Worm (Caenorhabditis elegans): ENCODE data around the gene K10H10.10.
A peak's percentile ranks its signal among the peaks of the same experiment; 100 is the strongest.

- TF ChIP-seq fos-1 (tag; optimal IDR thresholded peaks at IDR 0.05) (no peak), snpc-1.2 (GFP tag; IDR thresholded peaks at IDR 0.05) (no peak), Y5F2A.4 (GFP tag; optimal IDR thresholded peaks at IDR 0.05) (no peak), F26F4.8 (GFP tag; conservative IDR thresholded peaks at IDR 0.05) (no peak), nhr-42 (GFP tag; IDR thresholded peaks at IDR 0.05) (no peak), mep-1 (tag; optimal IDR thresholded peaks at IDR 0.05) (peak; percentile 13), lin-15B (tag; optimal IDR thresholded peaks at IDR 0.05) (no peak), unc-62 (GFP tag; optimal IDR thresholded peaks at IDR 0.05 in 1 of 2) (no peak), unc-62 (tag; optimal IDR thresholded peaks at IDR 0.05) (no peak), php-3 (GFP tag; IDR thresholded peaks at IDR 0.05) (no peak), R02D3.7 (tag; optimal IDR thresholded peaks at IDR 0.05) (no peak)
Observed at ce11 chrII:14492592-14493196, 14.9 kb upstream of the K10H10.10 start.
